Fruit fly (Drosophila melanogaster) whole organism, adult: ENCODE measurements around the gene Bub1.

Source experiments
- CG11617 ChIP-seq: fragments of 200-800 bp; sonication (Bioruptor generic); optimal IDR thresholded peaks from 2 replicates; lab custom pipeline; 2017; ENCODE audit warnings: mild to moderate bottlenecking, missing biosample characterization, missing genetic modification reagents, missing genetic modification characterization
- CG7101 ChIP-seq: fragments of 200-800 bp; sonication (Bioruptor generic); optimal IDR thresholded peaks from 2 replicates; lab custom pipeline; 2018; ENCODE audit warnings: missing biosample characterization, mild to moderate bottlenecking, missing genetic modification characterization, moderate library complexity
- cic ChIP-seq: fragments of 200-800 bp; sonication (Bioruptor generic); optimal IDR thresholded peaks from 2 replicates; lab custom pipeline; 2017; ENCODE audit warnings: missing biosample characterization, mild to moderate bottlenecking, missing genetic modification characterization, moderate library complexity

DNA sequence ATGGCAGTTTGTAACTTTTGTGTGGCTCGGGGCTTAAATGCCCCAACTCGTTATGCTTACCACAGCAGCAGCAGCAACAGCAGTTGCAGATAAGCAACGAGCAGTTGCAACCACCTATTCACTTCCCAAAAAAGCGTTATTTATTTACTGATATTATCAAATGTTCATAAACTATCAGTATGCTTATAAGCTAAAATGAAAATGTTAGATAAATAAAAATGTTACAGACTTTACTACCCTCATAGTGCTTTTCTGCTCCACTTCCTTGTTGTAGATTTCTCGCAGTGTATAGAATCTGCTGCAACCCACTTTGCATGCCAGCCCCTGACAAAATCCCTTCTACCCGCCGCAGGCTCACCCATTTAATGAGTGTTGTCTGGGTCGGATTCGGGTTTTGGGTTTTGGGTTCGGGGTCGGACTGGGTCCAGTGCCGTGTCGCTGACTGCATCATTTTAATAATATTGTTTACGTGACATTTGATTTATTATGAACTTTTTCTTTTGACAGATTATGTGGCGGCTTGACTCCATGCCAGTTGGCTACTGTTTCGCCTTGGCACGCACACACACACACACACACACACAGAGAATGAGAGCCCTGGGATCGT lies 24.5 kb upstream of the Bub1 start:
- TF ChIP-seq CG7101 (tag; lab: Kevin White, UChicago) (no peak), CG11617 (GFP tag; lab: Kevin White, UChicago) (no peak), cic (GFP tag; lab: Kevin White, UChicago) (no peak)
